Fruit fly (Drosophila melanogaster) whole organism, embryonic: Measurements from ENCODE around the gene SecS.

Experiments
- Abd-B ChIP-seq: fragments of 200-800 bp; sonication (Bioruptor generic); optimal IDR thresholded peaks from 2 replicates; lab custom pipeline; 2018; ENCODE audit warnings: missing biosample characterization, mild to moderate bottlenecking, missing genetic modification characterization, moderate library complexity
- Atf-2 ChIP-seq: fragments of 200-800 bp; sonication (Bioruptor generic); optimal IDR thresholded peaks from 2 replicates; lab custom pipeline; 2016; ENCODE audit warnings: missing biosample characterization, missing genetic modification characterization
- CG10209 ChIP-seq: fragments of 200-800 bp; sonication (Bioruptor generic); optimal IDR thresholded peaks from 3 replicates; lab custom pipeline; 2017; ENCODE audit warnings: missing biosample characterization, mild to moderate bottlenecking, missing genetic modification characterization, missing genetic modification reagents
- CG10321 ChIP-seq: fragments of 200-800 bp; sonication (Bioruptor generic); IDR thresholded peaks from 2 replicates; pipeline ENCODE4 v1.3.6; 2022; ENCODE audit warnings: missing biosample characterization, missing genetic modification characterization
- CG12236 ChIP-seq: fragments of 200-800 bp; sonication (Bioruptor generic); optimal IDR thresholded peaks from 2 replicates; lab custom pipeline; 2016; ENCODE audit warnings: missing biosample characterization, missing genetic modification characterization
- CG12299 ChIP-seq: fragments of 200-800 bp; sonication (Bioruptor generic); optimal IDR thresholded peaks from 2 replicates; lab custom pipeline; 2018; ENCODE audit warnings: missing biosample characterization, mild to moderate bottlenecking, missing genetic modification characterization
- CG1233 ChIP-seq: fragments of 200-800 bp; sonication (Bioruptor generic); optimal IDR thresholded peaks from 4 replicates; lab custom pipeline; 2018; ENCODE audit warnings: missing biosample characterization, mild to moderate bottlenecking, missing genetic modification characterization
- CG13894 ChIP-seq: fragments of 200-800 bp; sonication (Bioruptor generic); optimal IDR thresholded peaks from 3 replicates; lab custom pipeline; 2018; ENCODE audit warnings: missing biosample characterization, mild to moderate bottlenecking, missing genetic modification characterization, moderate library complexity
- CG15073 ChIP-seq: fragments of 200-800 bp; sonication (Bioruptor generic); optimal IDR thresholded peaks from 2 replicates; lab custom pipeline; 2016; ENCODE audit warnings: missing biosample characterization, missing genetic modification characterization
- CG15269 ChIP-seq: fragments of 200-800 bp; sonication (Bioruptor generic); optimal IDR thresholded peaks from 2 replicates; lab custom pipeline; 2018; ENCODE audit warnings: missing biosample characterization, mild to moderate bottlenecking, missing genetic modification characterization, moderate library complexity
- CG17361 ChIP-seq: fragments of 200-800 bp; sonication (Bioruptor generic); IDR thresholded peaks from 3 replicates; pipeline ENCODE4 v1.3.6; 2022; ENCODE audit warnings: missing biosample characterization, missing genetic modification characterization
- CG17829 ChIP-seq: fragments of 200-800 bp; optimal IDR thresholded peaks from 2 replicates; lab custom pipeline; 2019; ENCODE audit warnings: missing biosample characterization, mild to moderate bottlenecking, missing genetic modification characterization, moderate library complexity
- CG18011 ChIP-seq: fragments of 200-800 bp; sonication (Bioruptor generic); optimal IDR thresholded peaks from 2 replicates; lab custom pipeline; 2017; ENCODE audit warnings: missing biosample characterization, missing genetic modification characterization, mild to moderate bottlenecking, moderate library complexity, missing genotype
- CG31365 ChIP-seq: fragments of 200-800 bp; sonication (Bioruptor generic); optimal IDR thresholded peaks from 2 replicates; lab custom pipeline; 2018; ENCODE audit warnings: missing biosample characterization, mild to moderate bottlenecking, missing genetic modification characterization
- CG4707 ChIP-seq: fragments of 200-800 bp; sonication (Bioruptor generic); optimal IDR thresholded peaks from 2 replicates; lab custom pipeline; 2018; ENCODE audit warnings: missing biosample characterization, mild to moderate bottlenecking, missing genetic modification characterization, moderate library complexity
- CG6791 ChIP-seq: fragments of 200-800 bp; sonication (Bioruptor generic); IDR thresholded peaks from 3 replicates; pipeline ENCODE4 v1.3.6; 2022; ENCODE audit warnings: missing biosample characterization, missing genetic modification characterization; ENCODE audit not compliant: partially characterized antibody
- CG7786 ChIP-seq: fragments of 200-800 bp; sonication (Bioruptor generic); optimal IDR thresholded peaks from 2 replicates; lab custom pipeline; 2016; ENCODE audit warnings: missing biosample characterization, missing genetic modification characterization
- CG9437 ChIP-seq: fragments of 200-800 bp; sonication (Bioruptor generic); optimal IDR thresholded peaks from 2 replicates; lab custom pipeline; 2018; ENCODE audit warnings: missing biosample characterization, mild to moderate bottlenecking, missing genetic modification characterization
- CoRest ChIP-seq: fragments of 200-800 bp; sonication (Bioruptor generic); optimal IDR thresholded peaks from 3 replicates; lab custom pipeline; 2018; ENCODE audit warnings: missing biosample characterization, mild to moderate bottlenecking, missing genetic modification characterization, moderate library complexity
- D19A ChIP-seq: fragments of 200-800 bp; optimal IDR thresholded peaks from 3 replicates; lab custom pipeline; 2019; ENCODE audit warnings: missing biosample characterization, mild to moderate bottlenecking, missing genetic modification characterization, moderate library complexity
- Dfd ChIP-seq, 2 experiments: fragments of >200 bp; optimal IDR thresholded peaks; 2 replicates each; lab custom pipeline; 2017; ENCODE audit warnings: missing biosample characterization in 2 of 2, missing genetic modification characterization in 2 of 2
- MTF-1 ChIP-seq: fragments of 200-800 bp; sonication (Bioruptor generic); optimal IDR thresholded peaks from 2 replicates; lab custom pipeline; 2018; ENCODE audit warnings: missing biosample characterization, mild to moderate bottlenecking, missing genetic modification characterization, borderline replicate concordance
- NC2β ChIP-seq: fragments of 200-800 bp; sonication (Bioruptor generic); optimal IDR thresholded peaks from 2 replicates; lab custom pipeline; 2016; ENCODE audit warnings: missing biosample characterization, missing genetic modification characterization
- NFAT ChIP-seq: fragments of 200-800 bp; sonication (Bioruptor generic); IDR thresholded peaks from 2 replicates; pipeline ENCODE4 v1.3.6; 2022; ENCODE audit warnings: missing biosample characterization, missing genetic modification characterization
- NK7.1 ChIP-seq: fragments of 200-800 bp; sonication (Bioruptor generic); optimal IDR thresholded peaks from 3 replicates; lab custom pipeline; 2016; ENCODE audit warnings: missing biosample characterization, missing genetic modification characterization
- Nf-YC ChIP-seq: fragments of 200-800 bp; optimal IDR thresholded peaks from 3 replicates; lab custom pipeline; 2019; ENCODE audit warnings: missing biosample characterization, mild to moderate bottlenecking, missing genetic modification characterization, moderate library complexity
- Oli ChIP-seq: fragments of 200-800 bp; sonication (Bioruptor generic); optimal IDR thresholded peaks from 2 replicates; lab custom pipeline; 2018; ENCODE audit warnings: missing biosample characterization, mild to moderate bottlenecking, missing genetic modification characterization, moderate library complexity
- Rfx ChIP-seq: fragments of 200-800 bp; sonication (Bioruptor generic); IDR thresholded peaks from 2 replicates; pipeline ENCODE4 v1.3.6; 2022; ENCODE audit warnings: missing biosample characterization, missing genetic modification characterization
- Trl ChIP-seq, 3 experiments: fragments of >200 bp in 2 of 3; fragments of 200-800 bp in 1 of 3; sonication (Bioruptor generic) in 1 of 3; optimal IDR thresholded peaks; 2 replicates in 1 of 3; 3 replicates in 2 of 3; lab custom pipeline; 2016 to 2017; ENCODE audit warnings: missing biosample characterization in 1 of 3, missing genetic modification characterization in 1 of 3
- cwo ChIP-seq: fragments of 200-800 bp; sonication (Bioruptor generic); optimal IDR thresholded peaks from 3 replicates; lab custom pipeline; 2017; ENCODE audit warnings: missing biosample characterization, missing genetic modification characterization, mild to moderate bottlenecking, moderate library complexity, missing genetic modification reagents
- danr ChIP-seq: fragments of 200-800 bp; sonication (Bioruptor generic); IDR thresholded peaks from 2 replicates; pipeline ENCODE4 v1.3.6; 2022; ENCODE audit warnings: missing biosample characterization, missing genetic modification characterization
- grn ChIP-seq: fragments of 200-800 bp; sonication (Bioruptor generic); optimal IDR thresholded peaks from 3 replicates; lab custom pipeline; 2017; ENCODE audit warnings: missing biosample characterization, missing genetic modification characterization
- gt ChIP-seq: fragments of 200-800 bp; sonication (Bioruptor generic); IDR thresholded peaks from 2 replicates; pipeline ENCODE4 v1.3.6; 2022; ENCODE audit warnings: missing biosample characterization, missing genetic modification characterization
- ind ChIP-seq: fragments of 200-800 bp; sonication (Bioruptor generic); optimal IDR thresholded peaks from 3 replicates; lab custom pipeline; 2016; ENCODE audit warnings: missing biosample characterization, missing genetic modification characterization
- jing ChIP-seq: fragments of 200-800 bp; sonication (Bioruptor generic); optimal IDR thresholded peaks from 2 replicates; lab custom pipeline; 2018; ENCODE audit warnings: missing biosample characterization, mild to moderate bottlenecking, missing genetic modification characterization
- kay ChIP-seq: fragments of 200-800 bp; sonication (Bioruptor generic); optimal IDR thresholded peaks from 2 replicates; lab custom pipeline; 2016; ENCODE audit warnings: missing biosample characterization, missing genetic modification characterization
- lilli ChIP-seq: fragments of 200-800 bp; sonication (Bioruptor generic); optimal IDR thresholded peaks from 3 replicates; lab custom pipeline; 2016; ENCODE audit warnings: missing biosample characterization, missing genetic modification characterization
- lmd ChIP-seq: fragments of 200-800 bp; sonication (Bioruptor generic); IDR thresholded peaks from 2 replicates; pipeline ENCODE4 v1.3.6; 2022; ENCODE audit warnings: missing biosample characterization, missing genetic modification characterization
- nom ChIP-seq: fragments of 200-800 bp; sonication (Bioruptor generic); optimal IDR thresholded peaks from 2 replicates; lab custom pipeline; 2017; ENCODE audit warnings: missing biosample characterization, missing genetic modification characterization, mild to moderate bottlenecking, moderate library complexity, missing genetic modification reagents
- pho ChIP-seq: fragments of 200-800 bp; sonication (Bioruptor generic); optimal IDR thresholded peaks from 2 replicates; lab custom pipeline; 2016; ENCODE audit warnings: missing biosample characterization, missing genetic modification characterization
- phol ChIP-seq: fragments of 200-800 bp; sonication (Bioruptor generic); optimal IDR thresholded peaks from 3 replicates; lab custom pipeline; 2018; ENCODE audit warnings: missing biosample characterization, mild to moderate bottlenecking, missing genetic modification characterization, moderate library complexity
- psq ChIP-seq: fragments of 200-800 bp; sonication (Bioruptor generic); optimal IDR thresholded peaks from 2 replicates; lab custom pipeline; 2017; ENCODE audit warnings: missing biosample characterization, missing genetic modification characterization
- repo ChIP-seq: fragments of 200-800 bp; sonication (Bioruptor generic); optimal IDR thresholded peaks from 2 replicates; lab custom pipeline; 2016; ENCODE audit warnings: missing biosample characterization, missing genetic modification characterization
- slbo ChIP-seq: fragments of 200-800 bp; sonication (Bioruptor generic); IDR thresholded peaks from 2 replicates; pipeline ENCODE4 v1.3.6; 2022; ENCODE audit warnings: missing biosample characterization, missing genetic modification characterization
- tgo ChIP-seq: fragments of 200-800 bp; sonication (Bioruptor generic); IDR thresholded peaks from 3 replicates; pipeline ENCODE4 v1.3.6; 2022; ENCODE audit warnings: missing biosample characterization, missing genetic modification characterization
- unc-4 ChIP-seq: fragments of 200-800 bp; sonication (Bioruptor generic); IDR thresholded peaks from 2 replicates; pipeline ENCODE4 v1.3.6; 2022; ENCODE audit warnings: missing biosample characterization, missing genetic modification characterization; ENCODE audit not compliant: partially characterized antibody
- zen ChIP-seq: fragments of 200-800 bp; sonication (Bioruptor generic); optimal IDR thresholded peaks from 3 replicates; lab custom pipeline; 2018; ENCODE audit warnings: missing biosample characterization, mild to moderate bottlenecking, missing genetic modification characterization, moderate library complexity
- zen2 ChIP-seq: fragments of 200-800 bp; sonication (Bioruptor generic); IDR thresholded peaks from 3 replicates; pipeline ENCODE4 v1.3.6; 2022; ENCODE audit warnings: missing biosample characterization, missing genetic modification characterization; ENCODE audit not compliant: partially characterized antibody

SecS gene

dm6 chr3R:5636519-5637430 is 35.5 kb downstream of the SecS start, which contains the start of the genes CG31548 and CG12170 (continued):
- TF ChIP-seq slbo (GFP tag; lab: Robert Waterston, UW), result peak; percentile 24; the same call in 1 of the 2 replicates
- no peak for TF ChIP-seq NFAT
- TF ChIP-seq Oli (tag; lab: Kevin White, UChicago), result peak; percentile 15
- no peak for TF ChIP-seq gt (GFP tag; lab: Robert Waterston, UW)
- TF ChIP-seq repo (GFP tag; lab: Kevin White, UChicago), result no peak
- TF ChIP-seq D19A, result peak; percentile 53
- TF ChIP-seq Nf-YC (tag; lab: Kevin White, UChicago), result no peak
- TF ChIP-seq kay (GFP tag; lab: Kevin White, UChicago), result no peak
- TF ChIP-seq phol (tag; lab: Kevin White, UChicago), result peak; percentile 60
- TF ChIP-seq psq, result no peak
- TF ChIP-seq danr (GFP tag; lab: Robert Waterston, UW), result no peak
- TF ChIP-seq lilli, result peak; percentile 53
- TF ChIP-seq CG1233, result no peak
- no peak for TF ChIP-seq CG12299
- peak; percentile 15 for TF ChIP-seq zen (tag; lab: Kevin White, UChicago)
- peak; percentile 36 for TF ChIP-seq CG18011 (GFP tag; lab: Kevin White, UChicago)
- no peak for TF ChIP-seq CG6791 (GFP tag; lab: Robert Waterston, UW)
- TF ChIP-seq nom (GFP tag; lab: Kevin White, UChicago), result no peak
- TF ChIP-seq MTF-1 (GFP tag; lab: Kevin White, UChicago), result no peak
- peak; percentile 7 for TF ChIP-seq CG7786
- TF ChIP-seq ind (GFP tag; lab: Kevin White, UChicago), result peak; percentile 33
- no peak for TF ChIP-seq pho (GFP tag; lab: Kevin White, UChicago)
- no peak for TF ChIP-seq grn (GFP tag; lab: Kevin White, UChicago)
- TF ChIP-seq cwo (GFP tag; lab: Kevin White, UChicago), result no peak
- TF ChIP-seq Rfx, result 0 out of 2 replicates have a peak, but pooled peaks have one; percentile 28
- TF ChIP-seq lmd, result no peak
- no peak for TF ChIP-seq Abd-B (GFP tag; lab: Kevin White, UChicago)
- no peak for TF ChIP-seq CG13894
- TF ChIP-seq CG10321 (GFP tag; lab: Robert Waterston, UW), result no peak
- peak; percentile 43; the same call in 2 of the 3 replicates for TF ChIP-seq tgo
- TF ChIP-seq jing (GFP tag; lab: Kevin White, UChicago), result no peak
- TF ChIP-seq CG9437 (GFP tag; lab: Kevin White, UChicago), result peak; percentile 95
- no peak for TF ChIP-seq CG15269 (tag; lab: Kevin White, UChicago)
- TF ChIP-seq Atf-2 (GFP tag; lab: Kevin White, UChicago), result no peak
- TF ChIP-seq Trl (optimal IDR thresholded peaks at IDR 0.05; lab: Kevin White, UChicago), result no peak
- TF ChIP-seq Trl (GFP tag; optimal IDR thresholded peaks at IDR 0.05; lab: Kevin White, UChicago), result no peak
- TF ChIP-seq CG12236, result no peak
- TF ChIP-seq unc-4, result no peak
- no peak for TF ChIP-seq Dfd (GFP tag; optimal IDR thresholded peaks at IDR 0.05; lab: Kevin White, UChicago)
- TF ChIP-seq CG10209, result no peak
- peak; percentile 65; the same call in 2 of the 3 replicates for TF ChIP-seq CG17361 (GFP tag; lab: Robert Waterston, UW)
- no peak for TF ChIP-seq NK7.1 (GFP tag; lab: Kevin White, UChicago)
- no peak for TF ChIP-seq CG4707 (GFP tag; lab: Kevin White, UChicago)
- no peak for TF ChIP-seq CG31365 (tag; lab: Kevin White, UChicago)
- no peak for TF ChIP-seq CG15073 (GFP tag; lab: Kevin White, UChicago)
- peak; percentile 47 for TF ChIP-seq CoRest (tag; lab: Kevin White, UChicago)
- no peak for TF ChIP-seq zen2 (GFP tag; lab: Robert Waterston, UW)
- TF ChIP-seq NC2β (GFP tag; lab: Kevin White, UChicago), result peak; percentile 22
- TF ChIP-seq CG17829 (tag; lab: Kevin White, UChicago), result peak; percentile 62
